Fruit fly (Drosophila melanogaster) whole organism, embryonic: Measurements from ENCODE around the gene CG17169.

Experiments
- Asciz ChIP-seq: fragments of 200-800 bp; sonication (Bioruptor generic); optimal IDR thresholded peaks from 2 replicates; lab custom pipeline; 2017; ENCODE audit warnings: missing biosample characterization, mild to moderate bottlenecking, missing genetic modification characterization, missing genetic modification reagents
- B-H1 ChIP-seq: fragments of 200-800 bp; sonication (Bioruptor generic); IDR thresholded peaks from 3 replicates; pipeline ENCODE4 v1.3.6; 2022; ENCODE audit warnings: missing biosample characterization, missing genetic modification characterization
- BEAF-32 ChIP-seq: fragments of 200-800 bp; sonication (Bioruptor generic); optimal IDR thresholded peaks from 3 replicates; lab custom pipeline; 2017; ENCODE audit warnings: missing biosample characterization, missing genetic modification characterization, mild to moderate bottlenecking, moderate library complexity, missing genetic modification reagents
- CG10209 ChIP-seq: fragments of 200-800 bp; sonication (Bioruptor generic); optimal IDR thresholded peaks from 3 replicates; lab custom pipeline; 2017; ENCODE audit warnings: missing biosample characterization, mild to moderate bottlenecking, missing genetic modification characterization, missing genetic modification reagents
- CG11723 ChIP-seq: fragments of 200-800 bp; sonication (Bioruptor generic); optimal IDR thresholded peaks from 2 replicates; lab custom pipeline; 2017; ENCODE audit warnings: missing biosample characterization, mild to moderate bottlenecking, missing genetic modification characterization
- CG13287 ChIP-seq: fragments of 200-800 bp; sonication (Bioruptor generic); IDR thresholded peaks from 2 replicates; pipeline ENCODE4 v1.3.6; 2022; ENCODE audit warnings: missing biosample characterization, missing genetic modification characterization; ENCODE audit not compliant: partially characterized antibody
- CG1602 ChIP-seq: fragments of 200-800 bp; sonication (Bioruptor generic); optimal IDR thresholded peaks from 3 replicates; lab custom pipeline; 2016; ENCODE audit warnings: missing biosample characterization, missing genetic modification characterization
- CG1603 ChIP-seq: fragments of 200-800 bp; sonication (Bioruptor generic); optimal IDR thresholded peaks from 2 replicates; lab custom pipeline; 2019; ENCODE audit warnings: missing biosample characterization, mild to moderate bottlenecking, missing genetic modification characterization, moderate library complexity
- CG16779 ChIP-seq: fragments of 200-800 bp; sonication (Bioruptor generic); IDR thresholded peaks from 2 replicates; pipeline ENCODE4 v1.3.6; 2022; ENCODE audit warnings: missing biosample characterization, missing genetic modification characterization
- CG17328 ChIP-seq: fragments of 200-800 bp; sonication (Bioruptor generic); IDR thresholded peaks from 2 replicates; pipeline ENCODE4 v1.3.6; 2022; ENCODE audit warnings: missing biosample characterization, missing genetic modification characterization
- CG18011 ChIP-seq: fragments of 200-800 bp; sonication (Bioruptor generic); optimal IDR thresholded peaks from 2 replicates; lab custom pipeline; 2017; ENCODE audit warnings: missing biosample characterization, missing genetic modification characterization, mild to moderate bottlenecking, moderate library complexity, missing genotype
- CG1832 ChIP-seq: fragments of 200-800 bp; sonication (Bioruptor generic); optimal IDR thresholded peaks from 2 replicates; lab custom pipeline; 2017; ENCODE audit warnings: missing biosample characterization, mild to moderate bottlenecking, missing genetic modification characterization, inconsistent platforms
- CG32532 ChIP-seq: fragments of 200-800 bp; sonication (Bioruptor generic); IDR thresholded peaks from 2 replicates; pipeline ENCODE4 v1.3.6; 2022; ENCODE audit warnings: missing biosample characterization, missing genetic modification characterization
- CG3995 ChIP-seq: fragments of 200-800 bp; sonication (Bioruptor generic); optimal IDR thresholded peaks from 3 replicates; lab custom pipeline; 2016; ENCODE audit warnings: missing biosample characterization, missing genetic modification characterization
- CG42726 ChIP-seq: fragments of 200-800 bp; sonication (Bioruptor generic); IDR thresholded peaks from 2 replicates; pipeline ENCODE4 v1.3.6; 2022; ENCODE audit warnings: missing biosample characterization, missing genetic modification characterization; ENCODE audit not compliant: partially characterized antibody
- CG6854 ChIP-seq: fragments of 200-800 bp; sonication (Bioruptor generic); optimal IDR thresholded peaks from 3 replicates; lab custom pipeline; 2017; ENCODE audit warnings: missing biosample characterization, mild to moderate bottlenecking, missing genetic modification characterization
- CG7357 ChIP-seq: fragments of 200-800 bp; sonication (Bioruptor generic); IDR thresholded peaks from 3 replicates; pipeline ENCODE4 v1.3.6; 2022; ENCODE audit warnings: missing biosample characterization, missing genetic modification characterization
- CG7786 ChIP-seq: fragments of 200-800 bp; sonication (Bioruptor generic); optimal IDR thresholded peaks from 2 replicates; lab custom pipeline; 2016; ENCODE audit warnings: missing biosample characterization, missing genetic modification characterization
- E2f2 ChIP-seq: fragments of 200-800 bp; sonication (Bioruptor generic); IDR thresholded peaks from 2 replicates; pipeline ENCODE4 v1.3.6; 2022; ENCODE audit warnings: missing biosample characterization, missing genetic modification characterization
- Fer1 ChIP-seq: fragments of 200-800 bp; sonication (Bioruptor generic); optimal IDR thresholded peaks from 2 replicates; lab custom pipeline; 2017; ENCODE audit warnings: missing biosample characterization, mild to moderate bottlenecking, missing genetic modification characterization
- Hmx ChIP-seq: fragments of 200-800 bp; sonication (Bioruptor generic); optimal IDR thresholded peaks from 2 replicates; lab custom pipeline; 2016; ENCODE audit warnings: missing biosample characterization, missing genetic modification characterization
- MBD-R2 ChIP-seq: fragments of 200-800 bp; sonication (Bioruptor generic); IDR thresholded peaks from 2 replicates; pipeline ENCODE4 v1.3.6; 2022; ENCODE audit warnings: missing biosample characterization, missing genetic modification characterization
- Meics ChIP-seq: fragments of 200-800 bp; sonication (Bioruptor generic); optimal IDR thresholded peaks from 2 replicates; lab custom pipeline; 2017; ENCODE audit warnings: missing biosample characterization, mild to moderate bottlenecking, missing genetic modification characterization
- Nf-YB ChIP-seq: fragments of 200-800 bp; sonication (Bioruptor generic); optimal IDR thresholded peaks from 3 replicates; lab custom pipeline; 2019; ENCODE audit warnings: missing biosample characterization, mild to moderate bottlenecking, missing genetic modification characterization, moderate library complexity
- Opbp ChIP-seq: fragments of 200-800 bp; sonication (Bioruptor generic); IDR thresholded peaks from 3 replicates; pipeline ENCODE4 v1.3.6; 2022; ENCODE audit warnings: missing biosample characterization, missing genetic modification characterization; ENCODE audit not compliant: partially characterized antibody
- Ravus ChIP-seq: fragments of 200-800 bp; sonication (Bioruptor generic); IDR thresholded peaks from 2 replicates; pipeline ENCODE4 v1.3.6; 2022; ENCODE audit warnings: missing biosample characterization, missing genetic modification characterization
- Rx ChIP-seq: fragments of 200-800 bp; sonication (Bioruptor generic); IDR thresholded peaks from 2 replicates; pipeline ENCODE4 v1.3.6; 2022; ENCODE audit warnings: missing biosample characterization, missing genetic modification characterization
- ab ChIP-seq: fragments of 200-800 bp; sonication (Bioruptor generic); optimal IDR thresholded peaks from 2 replicates; lab custom pipeline; 2016; ENCODE audit warnings: missing biosample characterization, missing genetic modification characterization
- crol ChIP-seq: fragments of 200-800 bp; sonication (Bioruptor generic); IDR thresholded peaks from 2 replicates; pipeline ENCODE4 v1.3.6; 2022; ENCODE audit warnings: missing biosample characterization, missing genetic modification characterization
- cwo ChIP-seq: fragments of 200-800 bp; sonication (Bioruptor generic); optimal IDR thresholded peaks from 3 replicates; lab custom pipeline; 2017; ENCODE audit warnings: missing biosample characterization, missing genetic modification characterization, mild to moderate bottlenecking, moderate library complexity, missing genetic modification reagents
- dmrt11E ChIP-seq: fragments of 200-800 bp; sonication (Bioruptor generic); optimal IDR thresholded peaks from 3 replicates; lab custom pipeline; 2018; ENCODE audit warnings: missing biosample characterization, mild to moderate bottlenecking, missing genetic modification characterization, moderate library complexity
- fu2 ChIP-seq: fragments of 200-800 bp; sonication (Bioruptor generic); optimal IDR thresholded peaks from 2 replicates; lab custom pipeline; 2016; ENCODE audit warnings: missing biosample characterization, missing genetic modification characterization
- gsb ChIP-seq: fragments of 200-800 bp; sonication (Bioruptor generic); IDR thresholded peaks from 2 replicates; pipeline ENCODE4 v1.3.6; 2022; ENCODE audit warnings: missing biosample characterization, missing genetic modification characterization
- gt ChIP-seq: fragments of 200-800 bp; sonication (Bioruptor generic); IDR thresholded peaks from 2 replicates; pipeline ENCODE4 v1.3.6; 2022; ENCODE audit warnings: missing biosample characterization, missing genetic modification characterization
- hb ChIP-seq: fragments of 200-800 bp; sonication (Bioruptor generic); IDR thresholded peaks from 3 replicates; pipeline ENCODE4 v1.3.6; 2022; ENCODE audit warnings: missing biosample characterization, missing genetic modification characterization; ENCODE audit not compliant: partially characterized antibody
- ken ChIP-seq: fragments of 200-800 bp; sonication (Bioruptor generic); IDR thresholded peaks from 3 replicates; pipeline ENCODE4 v1.3.6; 2022; ENCODE audit warnings: missing biosample characterization, missing genetic modification characterization
- luna ChIP-seq: fragments of 200-800 bp; sonication (Bioruptor generic); optimal IDR thresholded peaks from 2 replicates; lab custom pipeline; 2016; ENCODE audit warnings: missing biosample characterization, missing genetic modification characterization
- org-1 ChIP-seq: fragments of 200-800 bp; sonication (Bioruptor generic); optimal IDR thresholded peaks from 2 replicates; lab custom pipeline; 2017; ENCODE audit warnings: missing biosample characterization, missing genetic modification characterization
- row ChIP-seq: fragments of 200-800 bp; sonication (Bioruptor generic); IDR thresholded peaks from 3 replicates; pipeline ENCODE4 v1.3.6; 2022; ENCODE audit warnings: missing biosample characterization, missing genetic modification characterization
- sima ChIP-seq: fragments of 200-800 bp; sonication (Bioruptor generic); optimal IDR thresholded peaks from 2 replicates; lab custom pipeline; 2016; ENCODE audit warnings: missing biosample characterization, missing genetic modification characterization
- slbo ChIP-seq: fragments of 200-800 bp; sonication (Bioruptor generic); IDR thresholded peaks from 2 replicates; pipeline ENCODE4 v1.3.6; 2022; ENCODE audit warnings: missing biosample characterization, missing genetic modification characterization
- sqz ChIP-seq: fragments of 200-800 bp; sonication (Bioruptor generic); optimal IDR thresholded peaks from 3 replicates; lab custom pipeline; 2018; ENCODE audit warnings: missing biosample characterization, mild to moderate bottlenecking, missing genetic modification characterization
- stwl ChIP-seq: fragments of 200-800 bp; sonication (Bioruptor generic); optimal IDR thresholded peaks from 3 replicates; lab custom pipeline; 2018; ENCODE audit warnings: missing biosample characterization, mild to moderate bottlenecking, missing genetic modification characterization, moderate library complexity
- tx ChIP-seq: fragments of 200-800 bp; sonication (Bioruptor generic); optimal IDR thresholded peaks from 2 replicates; lab custom pipeline; 2016; ENCODE audit warnings: missing biosample characterization, missing genetic modification characterization
- vnd ChIP-seq: fragments of 200-800 bp; sonication (Bioruptor generic); IDR thresholded peaks from 3 replicates; pipeline ENCODE4 v1.3.6; 2022; ENCODE audit warnings: missing biosample characterization, missing genetic modification characterization; ENCODE audit not compliant: partially characterized antibody
- vvl ChIP-seq: fragments of 200-800 bp; sonication (Bioruptor generic); IDR thresholded peaks from 2 replicates; pipeline ENCODE4 v1.3.6; 2022; ENCODE audit warnings: missing biosample characterization, missing genetic modification characterization
- zen ChIP-seq: fragments of 200-800 bp; sonication (Bioruptor generic); optimal IDR thresholded peaks from 3 replicates; lab custom pipeline; 2018; ENCODE audit warnings: missing biosample characterization, mild to moderate bottlenecking, missing genetic modification characterization, moderate library complexity

CG17169 gene

dm6 chrX:23097250-23097649, 12.8 kb downstream of the CG17169 start (continued):
- TF ChIP-seq crol (GFP tag; lab: Robert Waterston, UW), result no peak
- no peak for TF ChIP-seq CG16779 (GFP tag; lab: Robert Waterston, UW)
- TF ChIP-seq CG10209 (GFP tag; lab: Kevin White, UChicago), result no peak
- TF ChIP-seq CG6854 (GFP tag; lab: Kevin White, UChicago), result no peak
- peak; percentile 33 for TF ChIP-seq CG3995 (GFP tag; lab: Kevin White, UChicago)
- peak; percentile 38; the same call in 1 of the 2 replicates for TF ChIP-seq CG32532 (GFP tag; lab: Robert Waterston, UW)
- TF ChIP-seq cwo, result no peak
- peak; percentile 62; the same call in 1 of the 2 replicates for TF ChIP-seq slbo (GFP tag; lab: Robert Waterston, UW)
- no peak for TF ChIP-seq gsb (GFP tag; lab: Robert Waterston, UW)
- peak; percentile 71 for TF ChIP-seq vnd
- TF ChIP-seq Opbp (GFP tag; lab: Robert Waterston, UW), result peak; percentile 42; the same call in 1 of the 3 replicates
- TF ChIP-seq Asciz (GFP tag; lab: Kevin White, UChicago), result no peak
- TF ChIP-seq E2f2 (GFP tag; lab: Robert Waterston, UW), result peak; percentile 13; the same call in 1 of the 2 replicates
- peak; percentile 72 for TF ChIP-seq CG13287 (GFP tag; lab: Robert Waterston, UW)
- no peak for TF ChIP-seq org-1 (GFP tag; lab: Kevin White, UChicago)
- no peak for TF ChIP-seq stwl
- no peak for TF ChIP-seq CG1602 (GFP tag; lab: Kevin White, UChicago)
- TF ChIP-seq zen (tag; lab: Kevin White, UChicago), result no peak
- TF ChIP-seq sima (GFP tag; lab: Kevin White, UChicago), result no peak
- TF ChIP-seq vvl (GFP tag; lab: Robert Waterston, UW), result no peak
- peak; percentile 64 for TF ChIP-seq row
- no peak for TF ChIP-seq luna
- TF ChIP-seq MBD-R2 (GFP tag; lab: Robert Waterston, UW), result peak; percentile 27; the same call in 1 of the 2 replicates
- peak; percentile 70 for TF ChIP-seq BEAF-32
- no peak for TF ChIP-seq CG11723 (GFP tag; lab: Kevin White, UChicago)
- no peak; the same call in 1 of the 2 replicates for TF ChIP-seq CG42726
- TF ChIP-seq ab (GFP tag; lab: Kevin White, UChicago), result no peak
- no peak for TF ChIP-seq Hmx
- no peak for TF ChIP-seq sqz
- no peak for TF ChIP-seq CG7786
- no peak for TF ChIP-seq B-H1 (GFP tag; lab: Robert Waterston, UW)
- TF ChIP-seq Meics, result no peak
- TF ChIP-seq CG1603 (tag; lab: Kevin White, UChicago), result peak; percentile 8
- no peak for TF ChIP-seq CG18011 (GFP tag; lab: Kevin White, UChicago)
- TF ChIP-seq hb (GFP tag; lab: Robert Waterston, UW), result 0 out of 3 replicates have a peak, but pooled peaks have one; percentile 54
- no peak for TF ChIP-seq ken (GFP tag; lab: Robert Waterston, UW)
- TF ChIP-seq CG7357 (GFP tag; lab: Robert Waterston, UW), result peak; percentile 84
- TF ChIP-seq CG17328, result no peak
- TF ChIP-seq tx (GFP tag; lab: Kevin White, UChicago), result no peak
- no peak for TF ChIP-seq fu2
- no peak for TF ChIP-seq Fer1 (GFP tag; lab: Kevin White, UChicago)
- TF ChIP-seq Ravus, result no peak
- no peak for TF ChIP-seq dmrt11E
- TF ChIP-seq CG1832 (GFP tag; lab: Kevin White, UChicago), result no peak
- no peak for TF ChIP-seq Nf-YB
- no peak for TF ChIP-seq Rx (GFP tag; lab: Robert Waterston, UW)
- no peak for TF ChIP-seq gt (GFP tag; lab: Robert Waterston, UW)
